Fruit fly (Drosophila melanogaster) whole organism, wandering third instar larva: ENCODE data around the gene CG43347.

Source experiments
- Abd-B ChIP-seq: fragments of >200 bp; optimal IDR thresholded peaks from 2 replicates; lab custom pipeline; 2017; ENCODE audit warnings: missing biosample characterization, missing genetic modification characterization
- HLH106 ChIP-seq: fragments of 200-800 bp; optimal IDR thresholded peaks from 3 replicates; lab custom pipeline; 2019; ENCODE audit warnings: missing biosample characterization, mild to moderate bottlenecking, missing genetic modification characterization, moderate library complexity
- Hr83 ChIP-seq: fragments of 200-300 bp; sonication (Bioruptor generic); optimal IDR thresholded peaks from 2 replicates; lab custom pipeline; 2016; ENCODE audit warnings: missing biosample characterization, mild to moderate bottlenecking, missing genetic modification characterization, moderate library complexity; ENCODE audit not compliant: poor library complexity, severe bottlenecking
- OdsH ChIP-seq: fragments of 200-800 bp; sonication (Bioruptor generic); optimal IDR thresholded peaks from 2 replicates; lab custom pipeline; 2016; ENCODE audit warnings: missing biosample characterization, mild to moderate bottlenecking, missing genetic modification characterization
- Sp1 ChIP-seq: fragments of 200-800 bp; sonication (Bioruptor generic); optimal IDR thresholded peaks from 3 replicates; lab custom pipeline; 2019; ENCODE audit warnings: missing biosample characterization, mild to moderate bottlenecking, missing genetic modification characterization, moderate library complexity
- Vsx2 ChIP-seq: fragments of 200-300, 225-300 bp; sonication (Bioruptor generic); optimal IDR thresholded peaks from 2 replicates; lab custom pipeline; 2018; ENCODE audit warnings: missing biosample characterization, missing genetic modification characterization; ENCODE audit not compliant: partially characterized antibody
- sage ChIP-seq: fragments of 200-800 bp; sonication (Bioruptor generic); optimal IDR thresholded peaks from 2 replicates; lab custom pipeline; 2016; ENCODE audit warnings: missing biosample characterization, mild to moderate bottlenecking, missing genetic modification characterization
- sv ChIP-seq: fragments of 200-800 bp; sonication (Bioruptor generic); optimal IDR thresholded peaks from 3 replicates; lab custom pipeline; 2016; ENCODE audit warnings: missing biosample characterization, missing genetic modification characterization
- woc ChIP-seq: sonication (Bioruptor generic); optimal IDR thresholded peaks from 2 replicates; lab custom pipeline; 2016; ENCODE audit warnings: missing biosample characterization, mild to moderate bottlenecking, missing genetic modification characterization

DNA sequence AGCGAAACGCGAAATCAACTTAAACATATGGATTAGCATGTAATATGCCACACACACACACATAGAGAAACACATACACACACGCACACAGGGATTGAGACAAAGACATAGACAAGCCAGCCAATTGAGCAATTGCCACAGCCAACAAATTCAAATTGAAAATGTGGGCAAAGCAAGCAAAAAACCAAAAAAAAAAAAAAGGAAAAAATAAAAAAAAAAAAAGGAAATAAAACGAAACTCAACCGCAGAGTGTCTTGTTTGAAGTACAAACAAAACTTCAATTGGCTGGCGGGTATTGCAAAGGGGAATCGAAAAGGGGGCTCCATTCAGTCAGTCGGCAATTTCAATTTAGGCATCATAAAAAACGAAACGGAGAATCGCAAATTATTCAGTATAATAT, 42.2 kb downstream of the CG43347 start:
- no peak for TF ChIP-seq sv (GFP tag; lab: Kevin White, UChicago)
- TF ChIP-seq Hr83: no peak
- TF ChIP-seq HLH106: no peak
- no peak for TF ChIP-seq OdsH (GFP tag; lab: Kevin White, UChicago)
- TF ChIP-seq woc (GFP tag; lab: Kevin White, UChicago): no peak
- TF ChIP-seq Abd-B (GFP tag; lab: Kevin White, UChicago): no peak
- TF ChIP-seq sage (GFP tag; lab: Kevin White, UChicago): no peak
- no peak for TF ChIP-seq Vsx2 (GFP tag; lab: Kevin White, UChicago)
- TF ChIP-seq Sp1 (GFP tag; lab: Kevin White, UChicago): no peak
